Worm (Caenorhabditis elegans) whole organism, L4/young adult: Measurements from ENCODE around the gene ptr-5.
"Not testable (repeated sequence)": the region's sequence is repeated elsewhere in the genome, so short reads cannot be mapped to it uniquely, and the experiment has no call there.

ENCODE experiments used
- W03F9.2 ChIP-seq: fragments of 150-350 bp; optimal IDR thresholded peaks from 2 replicates; lab custom pipeline; 2014; ENCODE audit warnings: missing biosample characterization, missing genetic modification characterization
- dao-5 ChIP-seq: sonication (generic microtip); optimal IDR thresholded peaks from 2 replicates; lab custom pipeline; 2016; ENCODE audit warnings: missing genotype, missing genetic modification characterization, moderate library complexity, missing compliant biosample characterization
- him-1 ChIP-seq: sonication (generic microtip); optimal IDR thresholded peaks from 2 replicates; lab custom pipeline; 2016; ENCODE audit warnings: missing genotype, missing genetic modification reagents, missing genetic modification characterization, missing compliant biosample characterization

Gene ptr-5

DNA sequence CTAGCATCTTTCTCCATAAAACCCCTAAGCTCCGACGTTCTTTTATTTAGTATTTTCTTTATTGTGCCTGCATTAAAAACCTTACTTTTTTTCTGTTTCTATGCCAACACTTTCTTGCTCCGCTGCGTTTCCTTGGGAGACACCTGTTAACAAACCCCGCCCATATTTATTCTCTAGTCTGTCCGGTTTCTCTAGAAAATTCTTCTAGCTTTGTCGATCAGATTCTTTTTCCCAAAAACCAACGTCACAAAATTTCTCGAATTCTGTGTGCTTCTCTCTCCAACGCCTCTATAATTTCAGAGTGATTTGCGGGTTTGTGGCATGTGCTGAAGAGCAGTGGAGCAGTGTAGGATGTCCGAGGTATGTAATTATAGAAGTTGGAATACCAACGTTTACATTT lies at the start of gene ptr-5:
TSS of gene ptr-5 (plus strand) at position 301 of the 400 bp plus-strand sequence.
- TF ChIP-seq him-1 (tag; lab: Kevin White, UChicago): no peak
- no peak for TF ChIP-seq dao-5 (tag; lab: Kevin White, UChicago)
- no peak for TF ChIP-seq W03F9.2 (tag; lab: Kevin White, UChicago)

DNA sequence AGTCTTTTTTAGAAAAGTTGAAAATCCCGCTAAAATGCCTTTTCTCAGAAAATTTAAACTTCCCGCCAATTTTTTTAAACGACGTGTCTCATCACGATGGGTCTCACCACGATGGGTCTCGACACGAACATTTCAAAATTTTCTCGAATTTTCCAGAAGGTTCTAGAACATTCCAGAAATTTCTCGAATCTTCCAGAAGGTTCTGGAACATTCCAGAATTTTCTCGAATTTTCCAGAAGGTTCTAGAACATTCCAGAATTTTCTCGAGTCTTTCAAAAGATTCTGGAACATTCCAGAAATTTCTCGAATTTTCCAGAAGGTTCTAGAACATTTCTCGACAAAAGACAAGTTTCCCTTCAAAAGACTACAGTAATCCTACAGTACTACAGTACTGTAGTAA lies 30.0 kb upstream of the ptr-5 start:
- TF ChIP-seq dao-5 (tag; lab: Kevin White, UChicago) (no peak), him-1 (tag; lab: Kevin White, UChicago) (no peak), W03F9.2 (tag; lab: Kevin White, UChicago) (no peak)

DNA sequence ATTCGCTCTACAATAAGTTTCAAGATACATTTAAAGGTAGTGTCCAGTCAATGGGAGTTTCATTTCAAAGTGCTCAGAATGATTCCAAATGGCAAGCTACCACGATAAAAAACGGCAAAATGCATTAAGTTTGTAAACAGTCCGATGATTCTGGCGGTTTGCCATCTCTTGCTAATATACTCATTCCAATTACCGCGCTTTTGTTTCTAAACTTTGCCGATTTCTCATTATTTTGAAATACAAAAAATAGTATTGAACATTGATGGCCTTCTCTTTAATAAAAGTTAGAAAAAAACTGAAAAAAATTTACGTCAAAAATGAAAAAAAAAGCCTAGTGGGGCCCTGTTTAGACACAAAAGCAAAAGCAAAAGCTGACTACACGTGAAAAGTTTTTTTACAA lies 24.4 kb upstream of the ptr-5 start:
- TF ChIP-seq him-1 (tag; lab: Kevin White, UChicago) (no peak), dao-5 (tag; lab: Kevin White, UChicago) (no peak), W03F9.2 (tag; lab: Kevin White, UChicago) (no peak)

- no peak for TF ChIP-seq W03F9.2 (tag; lab: Kevin White, UChicago)
- TF ChIP-seq him-1 (tag; lab: Kevin White, UChicago): no peak
- TF ChIP-seq dao-5 (tag; lab: Kevin White, UChicago): no peak
These were observed 23.7 kb upstream of the ptr-5 start, which contains the start of gene C33E10.8 for ce11 chrX:17294728-17295127. C33E10.8 (minus strand) TSS chrX:17294828.

- TF ChIP-seq dao-5 (tag; lab: Kevin White, UChicago) (no peak), W03F9.2 (tag; lab: Kevin White, UChicago) (no peak), him-1 (tag; lab: Kevin White, UChicago) (no peak)
These were observed 21.0 kb upstream of the ptr-5 start for ce11 chrX:17297408-17297807.

ce11 chrX:17300735-17301134 lies 17.6 kb upstream of the ptr-5 start:
- no peak for TF ChIP-seq W03F9.2 (tag; lab: Kevin White, UChicago)
- no peak for TF ChIP-seq dao-5 (tag; lab: Kevin White, UChicago)
- no peak for TF ChIP-seq him-1 (tag; lab: Kevin White, UChicago)

DNA sequence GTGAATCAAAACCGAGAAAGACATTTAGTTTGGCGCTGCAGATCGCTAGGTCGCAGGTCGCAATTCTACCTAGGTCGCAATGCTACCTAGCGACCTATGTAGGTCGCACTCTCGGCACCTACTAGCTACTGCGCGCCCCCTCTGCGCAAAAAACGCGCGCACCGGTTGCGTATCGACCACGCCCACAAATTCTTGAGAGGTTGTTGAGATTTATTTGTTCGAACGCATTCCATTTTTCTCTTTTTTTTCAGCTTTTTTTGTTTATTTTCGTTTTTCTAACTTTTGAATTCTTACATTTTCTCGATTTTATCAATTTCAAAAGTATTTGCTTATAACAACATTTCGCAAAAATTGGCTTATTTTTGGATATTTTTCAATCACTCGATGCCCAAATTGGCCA lies 16.5 kb upstream of the ptr-5 start, which contains the start of gene C33E10.10:
TSS of gene C33E10.10 (minus strand) at position 101 of the 400 bp plus-strand sequence.
- TF ChIP-seq dao-5 (tag; lab: Kevin White, UChicago) (no peak), W03F9.2 (tag; lab: Kevin White, UChicago) (no peak), him-1 (tag; lab: Kevin White, UChicago) (no peak)

DNA sequence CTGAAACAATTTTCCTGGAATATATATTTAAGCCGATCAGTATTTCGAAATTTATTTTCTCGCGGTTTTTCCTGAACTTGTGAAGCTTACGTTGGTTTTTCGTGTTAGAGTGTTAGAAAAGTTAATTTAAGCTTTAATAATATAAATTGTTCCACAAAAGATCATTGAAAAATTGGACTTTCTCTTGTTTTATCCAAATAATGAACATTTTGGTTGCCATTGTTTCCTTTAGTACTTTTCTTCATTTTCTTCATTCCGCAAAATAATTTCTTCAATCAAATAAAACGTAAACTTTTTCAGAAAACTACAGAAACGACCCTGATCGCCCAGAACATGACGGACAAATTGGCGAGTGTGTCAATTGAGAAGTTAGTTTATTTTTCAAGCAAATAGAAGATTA lies 16.0 kb upstream of the ptr-5 start, which contains the start of gene fbxa-120:
TSS of gene fbxa-120 (plus strand) at position 301 of the 400 bp plus-strand sequence.
- TF ChIP-seq dao-5 (tag; lab: Kevin White, UChicago) (no peak), W03F9.2 (tag; lab: Kevin White, UChicago) (no peak), him-1 (tag; lab: Kevin White, UChicago) (no peak)

ce11 chrX:17304920-17305319 lies 13.5 kb upstream of the ptr-5 start, which contains the start of gene C33E10.1:
C33E10.1 (plus strand) TSS chrX:17305220.
- not testable (repeated sequence) for TF ChIP-seq him-1, dao-5, W03F9.2 (tag; lab: Kevin White, UChicago)

DNA sequence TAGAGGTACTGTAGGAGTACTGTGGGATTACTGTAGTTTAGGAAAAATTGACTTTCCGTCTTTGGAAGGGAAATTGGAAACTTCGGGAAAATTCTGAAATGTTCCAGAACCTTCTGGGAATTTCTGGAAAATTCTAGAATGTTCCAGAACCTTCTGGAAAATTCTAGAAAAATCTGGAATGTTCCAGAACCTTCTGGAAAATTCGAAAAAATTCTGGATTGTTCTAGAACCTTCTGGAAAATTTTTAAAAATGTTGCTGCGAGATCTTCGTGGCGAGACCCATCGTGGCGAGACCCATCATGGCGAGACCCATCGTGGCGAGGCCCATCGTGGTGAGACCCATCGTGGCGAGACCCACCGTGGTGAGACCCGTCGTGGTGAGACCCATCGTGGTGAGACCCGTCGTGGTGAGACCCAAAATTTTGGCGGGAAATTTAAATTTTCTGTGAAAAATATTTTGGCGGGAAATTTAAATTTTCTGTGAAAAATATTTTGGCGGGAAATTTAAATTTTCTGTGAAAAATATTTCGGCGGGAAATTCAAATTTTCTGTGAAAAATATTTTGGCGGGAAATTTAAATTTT lies 7.6 kb upstream of the ptr-5 start, which contains the start of gene C53C11.4:
TSS of gene C53C11.4 (plus strand) at position 179 of the 583 bp plus-strand sequence.
- not testable (repeated sequence) for TF ChIP-seq dao-5, him-1, W03F9.2 (tag; lab: Kevin White, UChicago)

ce11 chrX:17314948-17315347 lies 3.4 kb upstream of the ptr-5 start:
- TF ChIP-seq W03F9.2 (tag; lab: Kevin White, UChicago): no peak
- TF ChIP-seq him-1 (tag; lab: Kevin White, UChicago): peak; percentile 64

DNA sequence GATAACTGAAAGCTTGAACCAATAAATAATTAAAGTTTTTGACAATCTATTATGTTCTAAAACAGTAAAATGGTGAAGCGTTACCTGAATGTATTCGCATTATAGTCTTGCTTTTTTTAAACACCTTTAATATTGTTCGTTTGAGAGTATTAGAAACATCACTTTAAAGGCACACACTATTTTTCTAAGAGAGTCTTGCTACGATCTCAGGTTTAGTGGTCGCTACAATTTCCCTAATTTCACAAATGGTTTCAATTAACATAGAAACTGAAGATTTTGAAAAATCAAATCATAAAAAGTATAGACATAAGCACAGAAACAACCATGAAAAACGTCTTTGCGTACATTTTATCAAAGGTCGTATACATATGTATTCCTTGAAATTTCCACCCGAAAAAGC lies 2.2 kb downstream of the ptr-5 start:
- TF ChIP-seq dao-5 (tag; lab: Kevin White, UChicago) (no peak), him-1 (tag; lab: Kevin White, UChicago) (no peak), W03F9.2 (tag; lab: Kevin White, UChicago) (no peak)

ce11 chrX:17324954-17325353 lies 6.6 kb downstream of the ptr-5 start:
- TF ChIP-seq dao-5 (tag; lab: Kevin White, UChicago): no peak
- no peak for TF ChIP-seq W03F9.2 (tag; lab: Kevin White, UChicago)
- no peak for TF ChIP-seq him-1 (tag; lab: Kevin White, UChicago)

ce11 chrX:17327226-17327625 lies 8.8 kb downstream of the ptr-5 start:
- no peak for TF ChIP-seq him-1 (tag; lab: Kevin White, UChicago)
- no peak for TF ChIP-seq dao-5 (tag; lab: Kevin White, UChicago)
- no peak for TF ChIP-seq W03F9.2 (tag; lab: Kevin White, UChicago)
